Worm (Caenorhabditis elegans) whole organism, L2 larva: ENCODE data around the gene E04F6.8.

ENCODE experiments used
- C34F6.9 ChIP-seq: fragments of 150-350 bp; optimal IDR thresholded peaks from 2 replicates; lab custom pipeline; 2014; ENCODE audit warnings: missing biosample characterization, missing genetic modification characterization
- F13H6.1 ChIP-seq: sonication (generic microtip); optimal IDR thresholded peaks from 2 replicates; lab custom pipeline; 2016; ENCODE audit warnings: missing genetic modification characterization, missing compliant biosample characterization
- ZK546.5 ChIP-seq: sonication (generic microtip); optimal IDR thresholded peaks from 2 replicates; lab custom pipeline; 2017; ENCODE audit warnings: missing biosample characterization, missing genetic modification characterization
- alr-1 ChIP-seq: fragments of 150-350 bp; optimal IDR thresholded peaks from 2 replicates; lab custom pipeline; 2014; ENCODE audit warnings: missing biosample characterization, missing genetic modification characterization
- ama-1 ChIP-seq: fragments of 150-350 bp; optimal IDR thresholded peaks from 2 replicates; lab custom pipeline; 2018; ENCODE audit warnings: inconsistent platforms
- ceh-16 ChIP-seq: fragments of 150-350 bp; optimal IDR thresholded peaks from 2 replicates; lab custom pipeline; 2014; ENCODE audit warnings: missing biosample characterization, missing genetic modification characterization
- ceh-82 ChIP-seq: fragments of 150-350 bp; optimal IDR thresholded peaks from 2 replicates; lab custom pipeline; 2014; ENCODE audit warnings: missing biosample characterization, missing genetic modification characterization
- crh-2 ChIP-seq: sonication (generic microtip); optimal IDR thresholded peaks from 2 replicates; lab custom pipeline; 2017; ENCODE audit warnings: missing biosample characterization, missing genetic modification characterization
- dmd-4 ChIP-seq: sonication (generic microtip); optimal IDR thresholded peaks from 2 replicates; lab custom pipeline; 2017; ENCODE audit warnings: missing biosample characterization, missing genetic modification characterization
- elt-1 ChIP-seq: fragments of 150-350 bp; optimal IDR thresholded peaks from 2 replicates; lab custom pipeline; 2014; ENCODE audit warnings: missing biosample characterization, missing genetic modification characterization
- elt-3 ChIP-seq: sonication (generic microtip); optimal IDR thresholded peaks from 2 replicates; lab custom pipeline; 2017; ENCODE audit warnings: missing biosample characterization, missing genetic modification characterization
- fos-1 ChIP-seq: fragments of 150-350 bp; optimal IDR thresholded peaks from 2 replicates; lab custom pipeline; 2014; ENCODE audit warnings: missing biosample characterization, missing genetic modification characterization
- gmeb-1 ChIP-seq: fragments of 150-350 bp; optimal IDR thresholded peaks from 2 replicates; lab custom pipeline; 2014; ENCODE audit warnings: missing biosample characterization, missing genetic modification characterization
- lin-13 ChIP-seq: fragments of 150-350 bp; optimal IDR thresholded peaks from 2 replicates; lab custom pipeline; 2014; ENCODE audit warnings: missing biosample characterization, missing genetic modification reagents, missing genetic modification characterization
- lin-39 ChIP-seq: fragments of 150-350 bp; optimal IDR thresholded peaks from 2 replicates; lab custom pipeline; 2014; ENCODE audit warnings: missing biosample characterization, missing genetic modification reagents, missing genetic modification characterization
- lsy-2 ChIP-seq, 2 experiments: fragments of 150-350 bp in 1 of 2; sonication (generic microtip) in 1 of 2; optimal IDR thresholded peaks; 2 replicates each; lab custom pipeline; 2014 to 2017; ENCODE audit warnings: missing biosample characterization in 2 of 2, missing genetic modification characterization in 2 of 2
- mab-5 ChIP-seq: fragments of 150-350 bp; optimal IDR thresholded peaks from 2 replicates; lab custom pipeline; 2014; ENCODE audit warnings: missing biosample characterization, missing genetic modification characterization
- mbf-1 ChIP-seq: sonication (generic microtip); optimal IDR thresholded peaks from 2 replicates; lab custom pipeline; 2017; ENCODE audit warnings: missing biosample characterization, missing genetic modification characterization
- mdl-1 ChIP-seq, 2 experiments: fragments of 150-350 bp in 1 of 2; sonication (generic microtip) in 1 of 2; optimal IDR thresholded peaks; 2 replicates each; lab custom pipeline; 2017; ENCODE audit warnings: missing biosample characterization in 2 of 2, missing genetic modification characterization in 2 of 2
- nhr-10 ChIP-seq: sonication (generic microtip); optimal IDR thresholded peaks from 2 replicates; lab custom pipeline; 2017; ENCODE audit warnings: missing biosample characterization, missing genetic modification characterization
- nhr-11 ChIP-seq: fragments of 150-350 bp; optimal IDR thresholded peaks from 2 replicates; lab custom pipeline; 2014; ENCODE audit warnings: missing biosample characterization, missing genetic modification characterization
- nhr-129 ChIP-seq: fragments of 150-350 bp; optimal IDR thresholded peaks from 2 replicates; lab custom pipeline; 2014; ENCODE audit warnings: missing biosample characterization, missing genetic modification characterization
- nhr-21 ChIP-seq: fragments of 150-350 bp; optimal IDR thresholded peaks from 2 replicates; lab custom pipeline; 2014; ENCODE audit warnings: missing biosample characterization, missing genetic modification characterization
- nhr-23 ChIP-seq: fragments of 150-350 bp; optimal IDR thresholded peaks from 2 replicates; lab custom pipeline; 2014; ENCODE audit warnings: missing biosample characterization, missing genetic modification reagents, missing genetic modification characterization
- nhr-237 ChIP-seq: fragments of 150-350 bp; optimal IDR thresholded peaks from 2 replicates; lab custom pipeline; 2014; ENCODE audit warnings: missing biosample characterization, missing genetic modification characterization
- nhr-6 ChIP-seq: fragments of 150-350 bp; optimal IDR thresholded peaks from 2 replicates; lab custom pipeline; 2014; ENCODE audit warnings: missing biosample characterization, missing genetic modification characterization
- nhr-77 ChIP-seq: fragments of 150-350 bp; optimal IDR thresholded peaks from 2 replicates; lab custom pipeline; 2014; ENCODE audit warnings: missing biosample characterization, missing genetic modification characterization
- peb-1 ChIP-seq: fragments of 150-350 bp; optimal IDR thresholded peaks from 2 replicates; lab custom pipeline; 2014; ENCODE audit warnings: missing biosample characterization, missing genetic modification characterization
- sem-4 ChIP-seq: fragments of 150-350 bp; optimal IDR thresholded peaks from 2 replicates; lab custom pipeline; 2014; ENCODE audit warnings: missing biosample characterization, missing genetic modification reagents, missing genetic modification characterization
- skn-1 ChIP-seq: sonication (generic microtip); optimal IDR thresholded peaks from 2 replicates; lab custom pipeline; 2017; ENCODE audit warnings: missing biosample characterization, missing genetic modification characterization
- sma-9 ChIP-seq, 2 experiments: fragments of 150-350 bp in 1 of 2; sonication (generic microtip) in 1 of 2; optimal IDR thresholded peaks; 2 replicates each; lab custom pipeline; 2014 to 2016; ENCODE audit warnings: missing genetic modification characterization in 2 of 2, mild to moderate bottlenecking in 1 of 2, missing biosample characterization in 1 of 2, missing compliant biosample characterization in 1 of 2, missing genetic modification reagents in 1 of 2, moderate library complexity in 1 of 2
- snpc-4 ChIP-seq: fragments of 150-350 bp; optimal IDR thresholded peaks from 2 replicates; lab custom pipeline; 2014; ENCODE audit warnings: missing biosample characterization, missing genetic modification characterization
- unc-39 ChIP-seq: fragments of 150-350 bp; optimal IDR thresholded peaks from 2 replicates; lab custom pipeline; 2014; ENCODE audit warnings: missing biosample characterization, missing genetic modification characterization
- unc-55 ChIP-seq: fragments of 150-350 bp; sonication (generic microtip); optimal IDR thresholded peaks from 3 replicates; lab custom pipeline; 2014; ENCODE audit warnings: missing biosample characterization, missing genetic modification reagents, missing genetic modification characterization
- unc-62 ChIP-seq: fragments of 150-350 bp; optimal IDR thresholded peaks from 2 replicates; lab custom pipeline; 2014; ENCODE audit warnings: missing biosample characterization, missing genetic modification reagents, missing genetic modification characterization
- ztf-11 ChIP-seq: sonication (generic microtip); optimal IDR thresholded peaks from 2 replicates; lab custom pipeline; 2017; ENCODE audit warnings: missing biosample characterization, missing genetic modification characterization

E04F6.8 gene

ce11 chrII:7168712-7169111, 42.5 kb downstream of the E04F6.8 start, which contains the start of gene col-36:
col-36 (minus strand) TSS chrII:7168812.
- TF ChIP-seq unc-55 (GFP tag; lab: Kevin White, UChicago) (no peak), nhr-23 (tag; lab: Kevin White, UChicago) (no peak), gmeb-1 (no peak), nhr-6 (no peak), elt-3 (tag; lab: Kevin White, UChicago) (no peak), ceh-82 (tag; lab: Kevin White, UChicago) (no peak), mab-5 (tag; lab: Kevin White, UChicago) (no peak), ZK546.5 (tag; lab: Kevin White, UChicago) (no peak), fos-1 (tag; lab: Kevin White, UChicago) (no peak), C34F6.9 (no peak), ztf-11 (tag; lab: Kevin White, UChicago) (no peak), alr-1 (tag; lab: Kevin White, UChicago) (no peak), nhr-237 (tag; lab: Kevin White, UChicago) (no peak), snpc-4 (tag; lab: Kevin White, UChicago) (no peak), lin-13 (GFP tag; lab: Kevin White, UChicago) (no peak), nhr-21 (tag; lab: Kevin White, UChicago) (no peak), unc-39 (no peak)

- peak; percentile 46 for TF ChIP-seq sma-9 (GFP tag; optimal IDR thresholded peaks at IDR 0.05; lab: Kevin White, UChicago)
- no peak for TF ChIP-seq sma-9 (tag; optimal IDR thresholded peaks at IDR 0.05; lab: Kevin White, UChicago)
- peak; percentile 81 for TF ChIP-seq fos-1 (tag; lab: Kevin White, UChicago)
- TF ChIP-seq ama-1 (lab: Kevin White, UChicago), result no peak
- TF ChIP-seq mbf-1, result no peak
- TF ChIP-seq lin-13 (GFP tag; lab: Kevin White, UChicago), result no peak
- TF ChIP-seq mdl-1 (tag; optimal IDR thresholded peaks at IDR 0.05; lab: Kevin White, UChicago), result no peak
- TF ChIP-seq ZK546.5 (tag; lab: Kevin White, UChicago), result no peak
- TF ChIP-seq F13H6.1, result no peak
- TF ChIP-seq crh-2 (tag; lab: Kevin White, UChicago), result peak; percentile 21
- TF ChIP-seq, all 48 proteins: peak for 3
These were observed 44.4 kb downstream of the E04F6.8 start for ce11 chrII:7166768-7167167.

DNA sequence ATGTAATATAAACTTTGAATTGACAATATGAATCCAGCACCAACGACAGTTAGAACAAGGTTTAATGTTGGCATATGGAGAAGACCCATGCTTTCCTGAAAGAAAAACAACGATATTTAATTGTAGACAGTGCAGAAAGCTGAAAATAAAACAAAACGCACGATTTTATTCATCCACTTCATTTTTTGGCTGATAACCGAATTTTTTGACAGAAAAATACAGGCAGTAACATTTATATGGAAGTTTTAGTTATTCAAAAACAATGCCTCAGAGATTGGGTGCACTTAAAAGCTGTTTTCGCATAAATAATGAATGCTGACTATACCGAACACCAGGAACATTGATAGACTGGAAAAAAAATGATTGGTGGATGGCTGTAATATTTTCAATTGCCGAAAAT, 45.4 kb downstream of the E04F6.8 start, which contains the start of gene mfsd-13.2:
Gene mfsd-13.2, minus strand, starts transcription at position 101 of the 400 bp plus-strand sequence.
- TF ChIP-seq ceh-82 (tag; lab: Kevin White, UChicago) (no peak), unc-62 (no peak), dmd-4 (tag; lab: Kevin White, UChicago) (no peak), nhr-11 (no peak), nhr-129 (tag; lab: Kevin White, UChicago) (no peak), skn-1 (no peak), sem-4 (tag; lab: Kevin White, UChicago) (no peak), unc-39 (no peak), ceh-16 (tag; lab: Kevin White, UChicago) (no peak), mab-5 (tag; lab: Kevin White, UChicago) (no peak), lin-39 (tag; lab: Kevin White, UChicago) (no peak), crh-2 (tag; lab: Kevin White, UChicago) (no peak)

ce11 chrII:7161512-7161911, 49.7 kb downstream of the E04F6.8 start, which contains the start of gene C27H5.12:
C27H5.12 (minus strand) TSS chrII:7161612.
- no peak for TF ChIP-seq lsy-2 (tag; optimal IDR thresholded peaks at IDR 0.05; lab: Kevin White, UChicago)
- TF ChIP-seq ceh-82 (tag; lab: Kevin White, UChicago), result no peak
- no peak for TF ChIP-seq nhr-21 (tag; lab: Kevin White, UChicago)
- no peak for TF ChIP-seq mab-5 (tag; lab: Kevin White, UChicago)
- TF ChIP-seq nhr-77 (tag; lab: Kevin White, UChicago), result no peak
- TF ChIP-seq nhr-10 (tag; lab: Kevin White, UChicago), result no peak
- no peak for TF ChIP-seq lin-39 (tag; lab: Kevin White, UChicago)
- no peak for TF ChIP-seq elt-1
- no peak for TF ChIP-seq peb-1 (tag; lab: Kevin White, UChicago)
- no peak for TF ChIP-seq C34F6.9
